Fruit fly (Drosophila melanogaster) whole organism, prepupa: Measurements from ENCODE around the gene Drak.

Source experiments
- CG10631 ChIP-seq: fragments of 200-800 bp; sonication (Bioruptor generic); optimal IDR thresholded peaks from 2 replicates; lab custom pipeline; 2016; ENCODE audit warnings: missing biosample characterization, missing genetic modification characterization
- CG10669 ChIP-seq: fragments of 200-800 bp; sonication (Bioruptor generic); optimal IDR thresholded peaks from 3 replicates; lab custom pipeline; 2018; ENCODE audit warnings: missing biosample characterization, mild to moderate bottlenecking, missing genetic modification characterization, moderate library complexity
- CG11294 ChIP-seq: fragments of 200-800 bp; sonication (Bioruptor generic); IDR thresholded peaks from 2 replicates; pipeline ENCODE4 v1.3.6; 2022; ENCODE audit warnings: missing biosample characterization, missing genetic modification characterization
- CG11762 ChIP-seq: fragments of 200-800 bp; sonication (Bioruptor generic); optimal IDR thresholded peaks from 3 replicates; lab custom pipeline; 2016; ENCODE audit warnings: missing biosample characterization, missing genetic modification characterization; ENCODE audit not compliant: insufficient read depth
- CG11902 ChIP-seq: fragments of 200-800 bp; sonication (Bioruptor generic); optimal IDR thresholded peaks from 3 replicates; lab custom pipeline; 2016; ENCODE audit warnings: missing biosample characterization, missing genetic modification characterization
- CG15336 ChIP-seq: fragments of 200-800 bp; sonication (Bioruptor generic); IDR thresholded peaks from 2 replicates; pipeline ENCODE4 v1.3.6; 2022; ENCODE audit warnings: missing biosample characterization, missing genetic modification characterization
- CG1621 ChIP-seq: fragments of 200-800 bp; sonication (Bioruptor generic); optimal IDR thresholded peaks from 3 replicates; lab custom pipeline; 2018; ENCODE audit warnings: missing biosample characterization, mild to moderate bottlenecking, missing genetic modification characterization
- CG16779 ChIP-seq: fragments of 200-800 bp; sonication (Bioruptor generic); optimal IDR thresholded peaks from 3 replicates; lab custom pipeline; 2017; ENCODE audit warnings: missing biosample characterization, mild to moderate bottlenecking, missing genetic modification characterization
- CG3032 ChIP-seq: fragments of 200-800 bp; optimal IDR thresholded peaks from 2 replicates; lab custom pipeline; 2019; ENCODE audit warnings: missing biosample characterization, mild to moderate bottlenecking, missing genetic modification characterization, moderate library complexity
- CG31627 ChIP-seq: fragments of 200-800 bp; sonication (Bioruptor generic); optimal IDR thresholded peaks from 3 replicates; lab custom pipeline; 2016; ENCODE audit warnings: missing biosample characterization, missing genetic modification characterization
- CG34406 ChIP-seq: fragments of 200-800 bp; sonication (Bioruptor generic); optimal IDR thresholded peaks from 3 replicates; lab custom pipeline; 2016; ENCODE audit warnings: missing biosample characterization, missing genetic modification characterization
- CG3919 ChIP-seq: fragments of 200-800 bp; sonication (Bioruptor generic); optimal IDR thresholded peaks from 3 replicates; lab custom pipeline; 2016; ENCODE audit warnings: missing biosample characterization, missing genetic modification characterization
- CG4318 ChIP-seq: fragments of 200-800 bp; sonication (Bioruptor generic); optimal IDR thresholded peaks from 3 replicates; lab custom pipeline; 2017; ENCODE audit warnings: missing biosample characterization, mild to moderate bottlenecking, missing genetic modification characterization
- CG6163 ChIP-seq: fragments of 200-800 bp; sonication (Bioruptor generic); IDR thresholded peaks from 3 replicates; pipeline ENCODE4 v1.3.6; 2022; ENCODE audit warnings: missing biosample characterization, missing genetic modification characterization
- CG6276 ChIP-seq: fragments of 200-800 bp; sonication (Bioruptor generic); optimal IDR thresholded peaks from 2 replicates; lab custom pipeline; 2017; ENCODE audit warnings: missing biosample characterization, mild to moderate bottlenecking, missing genetic modification characterization
- CG6808 ChIP-seq: fragments of 200-800 bp; sonication (Bioruptor generic); optimal IDR thresholded peaks from 3 replicates; lab custom pipeline; 2017; ENCODE audit warnings: missing biosample characterization, missing genetic modification characterization, mild to moderate bottlenecking, moderate library complexity, missing genetic modification reagents
- CG7368 ChIP-seq: fragments of 200-800 bp; sonication (Bioruptor generic); optimal IDR thresholded peaks from 3 replicates; lab custom pipeline; 2016; ENCODE audit warnings: missing biosample characterization, missing genetic modification characterization
- CG8119 ChIP-seq: fragments of 200-800 bp; sonication (Bioruptor generic); IDR thresholded peaks from 3 replicates; pipeline ENCODE4 v1.3.6; 2022; ENCODE audit warnings: missing biosample characterization, missing genetic modification characterization
- CG8319 ChIP-seq: fragments of 200-800 bp; sonication (Bioruptor generic); optimal IDR thresholded peaks from 3 replicates; lab custom pipeline; 2016; ENCODE audit warnings: missing biosample characterization, missing genetic modification characterization
- Eip75B ChIP-seq: fragments of 200-800 bp; sonication (Bioruptor generic); optimal IDR thresholded peaks from 3 replicates; lab custom pipeline; 2016; ENCODE audit warnings: missing biosample characterization, missing genetic modification characterization
- Eip78C ChIP-seq: fragments of 200-800 bp; sonication (Bioruptor generic); peaks from one replicate; lab custom pipeline; 2016; ENCODE audit warnings: missing biosample characterization, missing genetic modification characterization
- Eip93F ChIP-seq: fragments of 200-800 bp; sonication (Bioruptor generic); optimal IDR thresholded peaks from 2 replicates; lab custom pipeline; 2016; ENCODE audit warnings: missing biosample characterization, mild to moderate bottlenecking, missing genetic modification characterization
- Ets96B ChIP-seq: fragments of 200-800 bp; optimal IDR thresholded peaks from 2 replicates; lab custom pipeline; 2019; ENCODE audit warnings: missing biosample characterization, mild to moderate bottlenecking, missing genetic modification characterization, moderate library complexity
- Hr38 ChIP-seq: sonication (Bioruptor generic); optimal IDR thresholded peaks from 2 replicates; lab custom pipeline; 2016; ENCODE audit warnings: missing biosample characterization, missing genetic modification characterization
- Hr39 ChIP-seq: fragments of 200-800 bp; sonication (Bioruptor generic); optimal IDR thresholded peaks from 2 replicates; lab custom pipeline; 2016; ENCODE audit warnings: missing biosample characterization, missing genetic modification characterization
- Hr4 ChIP-seq: fragments of 200-800 bp; sonication (Bioruptor generic); optimal IDR thresholded peaks from 3 replicates; lab custom pipeline; 2016; ENCODE audit warnings: missing biosample characterization, missing genetic modification characterization
- Lpt ChIP-seq: fragments of 200-800 bp; sonication (Bioruptor generic); optimal IDR thresholded peaks from 3 replicates; lab custom pipeline; 2016; ENCODE audit warnings: missing biosample characterization, missing genetic modification characterization
- Met ChIP-seq: fragments of 200-800 bp; sonication (Bioruptor generic); optimal IDR thresholded peaks from 3 replicates; lab custom pipeline; 2016; ENCODE audit warnings: missing biosample characterization, missing genetic modification characterization
- OdsH ChIP-seq: fragments of 200-800 bp; sonication (Bioruptor generic); optimal IDR thresholded peaks from 3 replicates; lab custom pipeline; 2016; ENCODE audit warnings: missing biosample characterization, missing genetic modification characterization
- Sox14 ChIP-seq: fragments of 200-800 bp; sonication (Bioruptor generic); optimal IDR thresholded peaks from 3 replicates; lab custom pipeline; 2016; ENCODE audit warnings: missing biosample characterization, missing genetic modification characterization
- Sox15 ChIP-seq: fragments of 200-800 bp; sonication (Bioruptor generic); optimal IDR thresholded peaks from 3 replicates; lab custom pipeline; 2016; ENCODE audit warnings: missing biosample characterization, missing genetic modification characterization
- achi ChIP-seq: fragments of 200-800 bp; sonication (Bioruptor generic); optimal IDR thresholded peaks from 3 replicates; lab custom pipeline; 2016; ENCODE audit warnings: missing biosample characterization, missing genetic modification characterization
- acj6 ChIP-seq: fragments of 200-800 bp; sonication (Bioruptor generic); optimal IDR thresholded peaks from 3 replicates; lab custom pipeline; 2016; ENCODE audit warnings: missing biosample characterization, missing genetic modification characterization
- cyc ChIP-seq: fragments of 200-800 bp; sonication (Bioruptor generic); optimal IDR thresholded peaks from 3 replicates; lab custom pipeline; 2016; ENCODE audit warnings: missing biosample characterization, missing genetic modification characterization
- dsx ChIP-seq: fragments of 200-800 bp; optimal IDR thresholded peaks from 3 replicates; lab custom pipeline; 2019; ENCODE audit warnings: missing biosample characterization, mild to moderate bottlenecking, missing genetic modification characterization, moderate library complexity; ENCODE audit not compliant: poor library complexity, severe bottlenecking
- eg ChIP-seq: fragments of 200-800 bp; sonication (Bioruptor generic); IDR thresholded peaks from 3 replicates; pipeline ENCODE4 v1.3.6; 2022; ENCODE audit warnings: missing biosample characterization, missing genetic modification characterization
- esn ChIP-seq: fragments of 200-800 bp; sonication (Bioruptor generic); optimal IDR thresholded peaks from 2 replicates; lab custom pipeline; 2016; ENCODE audit warnings: missing biosample characterization, mild to moderate bottlenecking, missing genetic modification characterization, moderate library complexity
- fd85E ChIP-seq: fragments of 200-800 bp; sonication (Bioruptor generic); optimal IDR thresholded peaks from 3 replicates; lab custom pipeline; 2016; ENCODE audit warnings: missing biosample characterization, missing genetic modification characterization
- fkh ChIP-seq: fragments of 200-800 bp; sonication (Bioruptor generic); optimal IDR thresholded peaks from 3 replicates; lab custom pipeline; 2017; ENCODE audit warnings: missing biosample characterization, mild to moderate bottlenecking, missing genetic modification characterization, moderate library complexity
- lz ChIP-seq: fragments of 200-800 bp; sonication (Bioruptor generic); optimal IDR thresholded peaks from 3 replicates; lab custom pipeline; 2016; ENCODE audit warnings: missing biosample characterization, missing genetic modification characterization
- net ChIP-seq: fragments of 200-800 bp; sonication (Bioruptor generic); optimal IDR thresholded peaks from 3 replicates; lab custom pipeline; 2016; ENCODE audit warnings: missing biosample characterization, missing genetic modification characterization
- pdm3 ChIP-seq: fragments of 200-800 bp; sonication (Bioruptor generic); optimal IDR thresholded peaks from 3 replicates; lab custom pipeline; 2016; ENCODE audit warnings: missing biosample characterization, missing genetic modification characterization
- salr ChIP-seq, 2 experiments: fragments of 200-800 bp; sonication (Bioruptor generic); optimal IDR thresholded peaks; 3 replicates each; lab custom pipeline; 2016 to 2018; ENCODE audit warnings: missing biosample characterization in 2 of 2, missing genetic modification characterization in 2 of 2, mild to moderate bottlenecking in 1 of 2
- spab ChIP-seq: fragments of 200-800 bp; sonication (Bioruptor generic); optimal IDR thresholded peaks from 2 replicates; lab custom pipeline; 2017; ENCODE audit warnings: missing biosample characterization, mild to moderate bottlenecking, missing genetic modification characterization, missing genetic modification reagents
- ss ChIP-seq, 2 experiments: fragments of 200-800 bp; sonication (Bioruptor generic); optimal IDR thresholded peaks; 2 replicates in 1 of 2; 3 replicates in 1 of 2; lab custom pipeline; 2017 to 2018; ENCODE audit warnings: mild to moderate bottlenecking in 2 of 2, missing biosample characterization in 2 of 2, missing genetic modification characterization in 2 of 2, moderate library complexity in 1 of 2
- svp ChIP-seq: fragments of 200-800 bp; sonication (Bioruptor generic); peaks from one replicate; lab custom pipeline; 2016; ENCODE audit warnings: missing biosample characterization, missing genetic modification characterization
- topi ChIP-seq: fragments of 200-800 bp; sonication (Bioruptor generic); optimal IDR thresholded peaks from 3 replicates; lab custom pipeline; 2016; ENCODE audit warnings: missing biosample characterization, missing genetic modification characterization
- vri ChIP-seq: fragments of 200-800 bp; sonication (Bioruptor generic); optimal IDR thresholded peaks from 3 replicates; lab custom pipeline; 2016; ENCODE audit warnings: missing biosample characterization, mild to moderate bottlenecking, missing genetic modification characterization

Drak gene

dm6 chrX:11546941-11547340 is 54.0 kb downstream of the Drak start:
- TF ChIP-seq fkh (GFP tag; lab: Kevin White, UChicago) (no peak), CG8119 (GFP tag; lab: Robert Waterston, UW) (no peak), pdm3 (GFP tag; lab: Kevin White, UChicago) (no peak), spab (GFP tag; lab: Kevin White, UChicago) (no peak), Sox15 (GFP tag; lab: Kevin White, UChicago) (no peak), CG10669 (no peak), CG6163 (no peak), CG11902 (GFP tag; lab: Kevin White, UChicago) (no peak), salr (GFP tag; optimal IDR thresholded peaks at IDR 0.05; lab: Kevin White, UChicago) (no peak), Hr39 (GFP tag; lab: Kevin White, UChicago) (no peak), Hr4 (GFP tag; lab: Kevin White, UChicago) (no peak), Hr38 (GFP tag; lab: Kevin White, UChicago) (no peak), Sox14 (no peak), CG1621 (no peak), CG3032 (tag; lab: Kevin White, UChicago) (no peak), achi (GFP tag; lab: Kevin White, UChicago) (no peak), CG4318 (GFP tag; lab: Kevin White, UChicago) (no peak)

DNA sequence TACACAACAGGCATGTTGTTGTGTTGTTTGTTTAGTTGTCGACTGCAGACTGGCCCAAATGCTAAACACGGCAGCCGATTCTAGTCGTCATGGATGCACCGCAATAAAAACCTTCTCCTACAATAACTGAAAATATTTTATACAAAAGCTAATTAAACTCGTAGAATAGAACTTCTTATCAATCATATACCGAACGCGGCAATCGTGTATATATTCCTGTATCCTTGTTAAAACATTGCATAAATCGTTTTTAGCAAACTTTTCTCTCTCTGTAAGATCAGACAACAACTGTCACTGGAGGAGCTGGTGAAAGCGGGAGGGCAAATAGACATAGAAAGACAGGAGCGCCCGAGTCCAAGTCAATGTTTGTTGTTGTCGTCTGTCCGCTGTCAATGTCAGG is 55.8 kb downstream of the Drak start:
- TF ChIP-seq lz (GFP tag; lab: Kevin White, UChicago) (no peak), CG3919 (GFP tag; lab: Kevin White, UChicago) (peak; percentile 65), CG6808 (no peak), Eip93F (GFP tag; lab: Kevin White, UChicago) (no peak), Eip78C (GFP tag; lab: Kevin White, UChicago) (peak; percentile 91), cyc (peak; percentile 13), CG15336 (peak; percentile 76), eg (GFP tag; lab: Robert Waterston, UW) (peak; percentile 70), CG3032 (tag; lab: Kevin White, UChicago) (peak; percentile 24), CG6276 (GFP tag; lab: Kevin White, UChicago) (peak; percentile 74), topi (peak; percentile 30), vri (GFP tag; lab: Kevin White, UChicago) (no peak), CG1621 (peak; percentile 15), fd85E (no peak), Met (GFP tag; lab: Kevin White, UChicago) (peak; percentile 2), spab (GFP tag; lab: Kevin White, UChicago) (peak; percentile 13), CG10669 (peak; percentile 38), CG31627 (peak; percentile 9), Sox15 (GFP tag; lab: Kevin White, UChicago) (no peak), salr (GFP tag; optimal IDR thresholded peaks at IDR 0.05; lab: Kevin White, UChicago) (peak in 1 of 2 experiments; percentile 55), ss (GFP tag; optimal IDR thresholded peaks at IDR 0.05; lab: Kevin White, UChicago) (no peak), svp (GFP tag; lab: Kevin White, UChicago) (peak; percentile 11), Hr39 (GFP tag; lab: Kevin White, UChicago) (no peak), CG11902 (GFP tag; lab: Kevin White, UChicago) (no peak), acj6 (GFP tag; lab: Kevin White, UChicago) (peak; percentile 59), Eip75B (peak; percentile 49), CG11294 (no peak; the same call in 1 of the 2 replicates), achi (GFP tag; lab: Kevin White, UChicago) (peak; percentile 66), CG4318 (GFP tag; lab: Kevin White, UChicago) (peak; percentile 33), CG8119 (GFP tag; lab: Robert Waterston, UW) (peak; percentile 73; the same call in 2 of the 3 replicates), OdsH (peak; percentile 52), Hr38 (GFP tag; lab: Kevin White, UChicago) (no peak), CG10631 (peak; percentile 54), dsx (GFP tag; lab: Kevin White, UChicago) (no peak), net (GFP tag; lab: Kevin White, UChicago) (peak; percentile 57), CG7368 (peak; percentile 29), CG34406 (no peak), CG8319 (GFP tag; lab: Kevin White, UChicago) (no peak), fkh (GFP tag; lab: Kevin White, UChicago) (peak; percentile 66), esn (GFP tag; lab: Kevin White, UChicago) (no peak), Ets96B (tag; lab: Kevin White, UChicago) (peak; percentile 27), CG16779 (peak; percentile 37), CG11762 (GFP tag; lab: Kevin White, UChicago) (peak; percentile 3), Lpt (GFP tag; lab: Kevin White, UChicago) (peak; percentile 50)
